Fruit fly (Drosophila melanogaster) whole organism, embryonic: ENCODE data around the gene CG7970.
A peak's percentile ranks its signal among the peaks of the same experiment; 100 is the strongest.

Experiments
- ATbp ChIP-seq: fragments of 200-800 bp; sonication (Bioruptor generic); optimal IDR thresholded peaks from 2 replicates; lab custom pipeline; 2017; ENCODE audit warnings: missing biosample characterization, mild to moderate bottlenecking, missing genetic modification characterization, missing genetic modification reagents
- Abd-B ChIP-seq: fragments of 200-800 bp; sonication (Bioruptor generic); optimal IDR thresholded peaks from 2 replicates; lab custom pipeline; 2018; ENCODE audit warnings: missing biosample characterization, mild to moderate bottlenecking, missing genetic modification characterization, moderate library complexity
- Atf-2 ChIP-seq: fragments of 200-800 bp; sonication (Bioruptor generic); optimal IDR thresholded peaks from 2 replicates; lab custom pipeline; 2016; ENCODE audit warnings: missing biosample characterization, missing genetic modification characterization
- Blimp-1 ChIP-seq: fragments of 200-800 bp; sonication (Bioruptor generic); optimal IDR thresholded peaks from 3 replicates; lab custom pipeline; 2018; ENCODE audit warnings: missing biosample characterization, missing genetic modification characterization, mild to moderate bottlenecking, moderate library complexity, missing genetic modification reagents
- CG11504 ChIP-seq: fragments of 200-800 bp; sonication (Bioruptor generic); optimal IDR thresholded peaks from 3 replicates; lab custom pipeline; 2019; ENCODE audit warnings: missing biosample characterization, mild to moderate bottlenecking, missing genetic modification characterization, moderate library complexity
- CG11695 ChIP-seq: fragments of 200-800 bp; sonication (Bioruptor generic); IDR thresholded peaks from 3 replicates; pipeline ENCODE4 v1.3.6; 2022; ENCODE audit warnings: missing biosample characterization, missing genetic modification characterization
- CG14710 ChIP-seq: fragments of 200-800 bp; sonication (Bioruptor generic); optimal IDR thresholded peaks from 3 replicates; lab custom pipeline; 2019; ENCODE audit warnings: missing biosample characterization, mild to moderate bottlenecking, missing genetic modification characterization, moderate library complexity
- CG1602 ChIP-seq: fragments of 200-800 bp; sonication (Bioruptor generic); optimal IDR thresholded peaks from 3 replicates; lab custom pipeline; 2016; ENCODE audit warnings: missing biosample characterization, missing genetic modification characterization
- CG1603 ChIP-seq: fragments of 200-800 bp; sonication (Bioruptor generic); optimal IDR thresholded peaks from 2 replicates; lab custom pipeline; 2019; ENCODE audit warnings: missing biosample characterization, mild to moderate bottlenecking, missing genetic modification characterization, moderate library complexity
- CG30403 ChIP-seq: fragments of 200-800 bp; sonication (Bioruptor generic); optimal IDR thresholded peaks from 3 replicates; lab custom pipeline; 2016; ENCODE audit warnings: missing biosample characterization, missing genetic modification characterization
- CG32532 ChIP-seq: fragments of 200-800 bp; sonication (Bioruptor generic); IDR thresholded peaks from 2 replicates; pipeline ENCODE4 v1.3.6; 2022; ENCODE audit warnings: missing biosample characterization, missing genetic modification characterization
- CG32772 ChIP-seq: fragments of 200-800 bp; sonication (Bioruptor generic); IDR thresholded peaks from 2 replicates; pipeline ENCODE4 v1.3.6; 2022; ENCODE audit warnings: missing biosample characterization, missing genetic modification characterization
- CG9437 ChIP-seq: fragments of 200-800 bp; sonication (Bioruptor generic); optimal IDR thresholded peaks from 2 replicates; lab custom pipeline; 2018; ENCODE audit warnings: missing biosample characterization, mild to moderate bottlenecking, missing genetic modification characterization
- CG9727 ChIP-seq: fragments of 200-800 bp; sonication (Bioruptor generic); optimal IDR thresholded peaks from 3 replicates; lab custom pipeline; 2017; ENCODE audit warnings: missing biosample characterization, mild to moderate bottlenecking, missing genetic modification characterization
- Dbx ChIP-seq: fragments of 200-800 bp; sonication (Bioruptor generic); IDR thresholded peaks from 3 replicates; pipeline ENCODE4 v1.3.6; 2022; ENCODE audit warnings: missing biosample characterization, missing genetic modification characterization
- Drgx ChIP-seq: fragments of 200-800 bp; sonication (Bioruptor generic); IDR thresholded peaks from 2 replicates; pipeline ENCODE4 v1.3.6; 2022; ENCODE audit warnings: missing biosample characterization, missing genetic modification characterization
- Gug ChIP-seq: fragments of 200-800 bp; sonication (Bioruptor generic); IDR thresholded peaks from 4 replicates; pipeline ENCODE4 v1.3.6; 2022; ENCODE audit warnings: missing biosample characterization, missing genetic modification characterization
- Hsf ChIP-seq: fragments of 200-800 bp; sonication (Bioruptor generic); optimal IDR thresholded peaks from 3 replicates; lab custom pipeline; 2016; ENCODE audit warnings: missing biosample characterization, missing genetic modification characterization
- Med ChIP-seq: fragments of 200-800 bp; sonication (Bioruptor generic); peaks from one replicate; lab custom pipeline; 2016; ENCODE audit warnings: missing biosample characterization, missing genetic modification characterization, mild to moderate bottlenecking, inconsistent platforms, moderate library complexity
- Nf-YA ChIP-seq: fragments of 200-800 bp; sonication (Bioruptor generic); IDR thresholded peaks from 2 replicates; pipeline ENCODE4 v1.3.6; 2022; ENCODE audit warnings: missing biosample characterization, missing genetic modification characterization
- Nf-YB ChIP-seq: fragments of 200-800 bp; sonication (Bioruptor generic); optimal IDR thresholded peaks from 3 replicates; lab custom pipeline; 2019; ENCODE audit warnings: missing biosample characterization, mild to moderate bottlenecking, missing genetic modification characterization, moderate library complexity
- Optix ChIP-seq: fragments of 200-800 bp; sonication (Bioruptor generic); IDR thresholded peaks from 3 replicates; pipeline ENCODE4 v1.3.6; 2022; ENCODE audit warnings: missing biosample characterization, missing genetic modification characterization
- Sox102F ChIP-seq: fragments of 200-800 bp; sonication (Bioruptor generic); optimal IDR thresholded peaks from 2 replicates; lab custom pipeline; 2018; ENCODE audit warnings: missing biosample characterization, mild to moderate bottlenecking, missing genetic modification characterization, moderate library complexity
- Ssrp ChIP-seq: fragments of 200-800 bp; sonication (Bioruptor generic); optimal IDR thresholded peaks from 2 replicates; lab custom pipeline; 2018; ENCODE audit warnings: missing biosample characterization, mild to moderate bottlenecking, missing genetic modification characterization, moderate library complexity
- Trl ChIP-seq, 3 experiments: fragments of >200 bp in 2 of 3; fragments of 200-800 bp in 1 of 3; sonication (Bioruptor generic) in 1 of 3; optimal IDR thresholded peaks; 2 replicates in 1 of 3; 3 replicates in 2 of 3; lab custom pipeline; 2016 to 2017; ENCODE audit warnings: missing biosample characterization in 1 of 3, missing genetic modification characterization in 1 of 3
- Xbp1 ChIP-seq: fragments of 200-800 bp; sonication (Bioruptor generic); optimal IDR thresholded peaks from 3 replicates; lab custom pipeline; 2016; ENCODE audit warnings: missing biosample characterization, mild to moderate bottlenecking, missing genetic modification characterization
- Xrp1 ChIP-seq: fragments of 200-800 bp; sonication (Bioruptor generic); IDR thresholded peaks from 2 replicates; pipeline ENCODE4 v1.3.6; 2022; ENCODE audit warnings: missing biosample characterization, missing genetic modification characterization
- az2 ChIP-seq: fragments of 200-800 bp; sonication (Bioruptor generic); optimal IDR thresholded peaks from 3 replicates; lab custom pipeline; 2016; ENCODE audit warnings: missing biosample characterization, missing genetic modification characterization
- dm ChIP-seq: fragments of 200-800 bp; sonication (Bioruptor generic); optimal IDR thresholded peaks from 3 replicates; lab custom pipeline; 2016; ENCODE audit warnings: missing biosample characterization, missing genetic modification characterization
- dmrt11E ChIP-seq: fragments of 200-800 bp; sonication (Bioruptor generic); optimal IDR thresholded peaks from 3 replicates; lab custom pipeline; 2018; ENCODE audit warnings: missing biosample characterization, mild to moderate bottlenecking, missing genetic modification characterization, moderate library complexity
- dpn ChIP-seq, 2 experiments: fragments of 200-800 bp; sonication (Bioruptor generic); optimal IDR thresholded peaks; 3 replicates each; lab custom pipeline; 2016; ENCODE audit warnings: missing biosample characterization in 2 of 2, missing genetic modification characterization in 2 of 2
- ind ChIP-seq: fragments of 200-800 bp; sonication (Bioruptor generic); optimal IDR thresholded peaks from 3 replicates; lab custom pipeline; 2016; ENCODE audit warnings: missing biosample characterization, missing genetic modification characterization
- lmd ChIP-seq: fragments of 200-800 bp; sonication (Bioruptor generic); IDR thresholded peaks from 2 replicates; pipeline ENCODE4 v1.3.6; 2022; ENCODE audit warnings: missing biosample characterization, missing genetic modification characterization
- nmo ChIP-seq: fragments of 200-800 bp; sonication (Bioruptor generic); optimal IDR thresholded peaks from 2 replicates; lab custom pipeline; 2018; ENCODE audit warnings: missing biosample characterization, mild to moderate bottlenecking, missing genetic modification characterization, moderate library complexity
- pum ChIP-seq: fragments of 200-800 bp; sonication (Bioruptor generic); optimal IDR thresholded peaks from 2 replicates; lab custom pipeline; 2016; ENCODE audit warnings: missing biosample characterization, missing genetic modification characterization
- sob ChIP-seq: fragments of 200-800 bp; sonication (Bioruptor generic); IDR thresholded peaks from 2 replicates; pipeline ENCODE4 v1.3.6; 2022; ENCODE audit warnings: missing biosample characterization, missing genetic modification characterization
- zen2 ChIP-seq: fragments of 200-800 bp; sonication (Bioruptor generic); IDR thresholded peaks from 3 replicates; pipeline ENCODE4 v1.3.6; 2022; ENCODE audit warnings: missing biosample characterization, missing genetic modification characterization; ENCODE audit not compliant: partially characterized antibody
- zfh1 ChIP-seq: fragments of 200-800 bp; sonication (Bioruptor generic); IDR thresholded peaks from 3 replicates; pipeline ENCODE4 v1.3.6; 2022; ENCODE audit warnings: missing biosample characterization, missing genetic modification characterization

Gene CG7970

dm6 chr3L:1702367-1702927 lies 49.9 kb downstream of the CG7970 start, which contains the start of gene CG13931 (continued):
- TF ChIP-seq az2 (GFP tag; lab: Kevin White, UChicago) (peak; percentile 12), Nf-YA (GFP tag; lab: Robert Waterston, UW) (no peak), Dbx (GFP tag; lab: Robert Waterston, UW) (no peak), nmo (GFP tag; lab: Kevin White, UChicago) (peak; percentile 35), Xrp1 (peak; percentile 54; the same call in 1 of the 2 replicates), CG9437 (GFP tag; lab: Kevin White, UChicago) (no peak), CG1603 (tag; lab: Kevin White, UChicago) (peak; percentile 73), Ssrp (peak; percentile 23), Xbp1 (peak; percentile 53), Drgx (peak; percentile 77), sob (GFP tag; lab: Robert Waterston, UW) (peak; percentile 22; the same call in 1 of the 2 replicates), Nf-YB (no peak), pum (peak; percentile 35), CG14710 (tag; lab: Kevin White, UChicago) (peak; percentile 21), ind (GFP tag; lab: Kevin White, UChicago) (peak; percentile 12), Abd-B (GFP tag; lab: Kevin White, UChicago) (no peak), CG32532 (GFP tag; lab: Robert Waterston, UW) (0 out of 2 replicates have a peak, but pooled peaks have one; percentile 18), CG11504 (peak; percentile 48), lmd (peak; percentile 33), CG9727 (GFP tag; lab: Kevin White, UChicago) (peak; percentile 23), Trl (optimal IDR thresholded peaks at IDR 0.05; lab: Kevin White, UChicago) (no peak), Trl (GFP tag; optimal IDR thresholded peaks at IDR 0.05; lab: Kevin White, UChicago) (peak; percentile 6), zfh1 (GFP tag; lab: Robert Waterston, UW) (peak; percentile 53; the same call in 1 of the 3 replicates), CG11695 (GFP tag; lab: Robert Waterston, UW) (0 out of 3 replicates have a peak, but pooled peaks have one; percentile 13), CG1602 (GFP tag; lab: Kevin White, UChicago) (peak; percentile 13), Blimp-1 (GFP tag; lab: Kevin White, UChicago) (no peak), dm (no peak), Hsf (GFP tag; lab: Kevin White, UChicago) (peak; percentile 8), CG32772 (0 out of 2 replicates have a peak, but pooled peaks have one; percentile 18), dmrt11E (tag; lab: Kevin White, UChicago) (peak; percentile 56), Gug (GFP tag; lab: Robert Waterston, UW) (peak; percentile 20; the same call in 1 of the 4 replicates), Med (GFP tag; lab: Kevin White, UChicago) (peak; percentile 77), CG30403 (GFP tag; lab: Kevin White, UChicago) (peak; percentile 38), Sox102F (GFP tag; lab: Kevin White, UChicago) (peak; percentile 61), ATbp (peak; percentile 1), Optix (GFP tag; lab: Robert Waterston, UW) (no peak), zen2 (GFP tag; lab: Robert Waterston, UW) (no peak), dpn (GFP tag; optimal IDR thresholded peaks at IDR 0.05; lab: Kevin White, UChicago) (peak in 1 of 2 experiments; percentile 4), Atf-2 (peak; percentile 2)
